Worm (Caenorhabditis elegans) whole organism, late embryonic: Measurements from ENCODE around the gene sto-2.

Source experiments
- C08G9.2 ChIP-seq: sonication (generic microtip); optimal IDR thresholded peaks from 2 replicates; lab custom pipeline; 2016; ENCODE audit warnings: mild to moderate bottlenecking, missing genetic modification characterization, moderate library complexity, missing compliant biosample characterization
- F13H6.1 ChIP-seq: sonication (generic microtip); optimal IDR thresholded peaks from 2 replicates; lab custom pipeline; 2016; ENCODE audit warnings: missing genetic modification characterization, missing compliant biosample characterization
- K02D7.2 ChIP-seq: sonication (generic microtip); optimal IDR thresholded peaks from 2 replicates; lab custom pipeline; 2017; ENCODE audit warnings: mild to moderate bottlenecking, missing genetic modification characterization, missing compliant biosample characterization
- T23F11.4 ChIP-seq: fragments of 200-800 bp; sonication (Bioruptor generic); optimal IDR thresholded peaks from 2 replicates; lab custom pipeline; 2018; ENCODE audit warnings: mild to moderate bottlenecking, missing genetic modification characterization, missing compliant biosample characterization
- Y22D7AL.16 ChIP-seq: sonication (generic microtip); optimal IDR thresholded peaks from 2 replicates; lab custom pipeline; 2016; ENCODE audit warnings: missing genetic modification characterization, missing compliant biosample characterization
- ahr-1 ChIP-seq: sonication (generic microtip); optimal IDR thresholded peaks from 2 replicates; lab custom pipeline; 2016; ENCODE audit warnings: missing genetic modification characterization, missing compliant biosample characterization
- ama-1 ChIP-seq: fragments of 150-350 bp; optimal IDR thresholded peaks from 2 replicates; lab custom pipeline; 2014
- ceh-14 ChIP-seq: sonication (generic microtip); optimal IDR thresholded peaks from 2 replicates; lab custom pipeline; 2016; ENCODE audit warnings: missing genotype, missing genetic modification characterization, missing compliant biosample characterization
- ceh-18 ChIP-seq: sonication (generic microtip); optimal IDR thresholded peaks from 2 replicates; lab custom pipeline; 2016; ENCODE audit warnings: missing genetic modification characterization, missing compliant biosample characterization
- ceh-19 ChIP-seq: fragments of 200-800 bp; sonication (Bioruptor generic); optimal IDR thresholded peaks from 2 replicates; lab custom pipeline; 2018; ENCODE audit warnings: mild to moderate bottlenecking, missing genetic modification characterization, missing compliant biosample characterization
- ceh-22 ChIP-seq: sonication (generic microtip); optimal IDR thresholded peaks from 2 replicates; lab custom pipeline; 2017; ENCODE audit warnings: missing biosample characterization, missing genetic modification characterization
- ceh-34 ChIP-seq: sonication (generic microtip); optimal IDR thresholded peaks from 2 replicates; lab custom pipeline; 2016; ENCODE audit warnings: mild to moderate bottlenecking, missing genetic modification characterization, missing compliant biosample characterization
- ceh-48 ChIP-seq: sonication (generic microtip); optimal IDR thresholded peaks from 2 replicates; lab custom pipeline; 2016; ENCODE audit warnings: missing genetic modification characterization, inconsistent platforms, missing compliant biosample characterization
- ceh-6 ChIP-seq: fragments of 200-800 bp; sonication (Bioruptor generic); optimal IDR thresholded peaks from 2 replicates; lab custom pipeline; 2018; ENCODE audit warnings: mild to moderate bottlenecking, missing genetic modification characterization, missing compliant biosample characterization
- dmd-4 ChIP-seq: sonication (generic microtip); optimal IDR thresholded peaks from 2 replicates; lab custom pipeline; 2016; ENCODE audit warnings: borderline replicate concordance, missing genetic modification characterization, missing compliant biosample characterization
- dve-1 ChIP-seq: sonication (generic microtip); optimal IDR thresholded peaks from 2 replicates; lab custom pipeline; 2017; ENCODE audit warnings: antibody characterized with exemption, mild to moderate bottlenecking, missing genetic modification characterization, missing compliant biosample characterization
- elt-2 ChIP-seq: sonication (generic microtip); optimal IDR thresholded peaks from 2 replicates; lab custom pipeline; 2016; ENCODE audit warnings: missing genetic modification reagents, missing genetic modification characterization, missing compliant biosample characterization
- elt-4 ChIP-seq: sonication (generic microtip); optimal IDR thresholded peaks from 2 replicates; lab custom pipeline; 2016; ENCODE audit warnings: missing genetic modification characterization, missing compliant biosample characterization
- eyg-1 ChIP-seq: sonication (generic microtip); optimal IDR thresholded peaks from 2 replicates; lab custom pipeline; 2016; ENCODE audit warnings: missing genotype, missing genetic modification characterization, missing compliant biosample characterization
- fkh-6 ChIP-seq: sonication (generic microtip); optimal IDR thresholded peaks from 2 replicates; lab custom pipeline; 2016; ENCODE audit warnings: missing genetic modification characterization, missing compliant biosample characterization
- hlh-13 ChIP-seq: fragments of 200-800 bp; sonication (Bioruptor generic); optimal IDR thresholded peaks from 2 replicates; lab custom pipeline; 2018; ENCODE audit warnings: mild to moderate bottlenecking, missing genetic modification characterization, missing compliant biosample characterization
- hlh-15 ChIP-seq: sonication (generic microtip); optimal IDR thresholded peaks from 2 replicates; lab custom pipeline; 2016; ENCODE audit warnings: missing genetic modification characterization, missing compliant biosample characterization
- hlh-30 ChIP-seq: sonication (generic microtip); optimal IDR thresholded peaks from 2 replicates; lab custom pipeline; 2017; ENCODE audit warnings: antibody characterized with exemption, missing genetic modification characterization, missing compliant biosample characterization; ENCODE audit not compliant: insufficient read depth
- hlh-8 ChIP-seq: sonication (generic microtip); optimal IDR thresholded peaks from 2 replicates; lab custom pipeline; 2016; ENCODE audit warnings: missing genotype, missing genetic modification characterization, missing compliant biosample characterization
- lim-6 ChIP-seq: sonication (generic microtip); optimal IDR thresholded peaks from 2 replicates; lab custom pipeline; 2016; ENCODE audit warnings: missing genetic modification characterization, missing compliant biosample characterization
- lin-11 ChIP-seq: fragments of 200-800 bp; sonication (Bioruptor generic); optimal IDR thresholded peaks from 2 replicates; lab custom pipeline; 2018; ENCODE audit warnings: mild to moderate bottlenecking, missing genetic modification characterization, missing compliant biosample characterization
- nfya-1 ChIP-seq: sonication (generic microtip); optimal IDR thresholded peaks from 2 replicates; lab custom pipeline; 2017; ENCODE audit warnings: missing genetic modification characterization, mild to moderate bottlenecking, missing compliant biosample characterization, antibody characterized with exemption, moderate library complexity
- nhr-232 ChIP-seq: sonication (generic microtip); optimal IDR thresholded peaks from 2 replicates; lab custom pipeline; 2016; ENCODE audit warnings: missing genetic modification characterization, missing compliant biosample characterization
- odd-2 ChIP-seq: sonication (generic microtip); optimal IDR thresholded peaks from 2 replicates; lab custom pipeline; 2017; ENCODE audit warnings: antibody characterized with exemption, mild to moderate bottlenecking, missing genetic modification characterization, missing compliant biosample characterization
- pag-3 ChIP-seq: sonication (generic microtip); optimal IDR thresholded peaks from 2 replicates; lab custom pipeline; 2016; ENCODE audit warnings: missing compliant biosample characterization, missing genetic modification characterization, borderline replicate concordance
- pat-9 ChIP-seq: fragments of 200-800 bp; sonication (Bioruptor generic); optimal IDR thresholded peaks from 2 replicates; lab custom pipeline; 2018; ENCODE audit warnings: mild to moderate bottlenecking, missing genetic modification characterization, moderate library complexity, missing compliant biosample characterization
- pha-4 ChIP-seq: fragments of 150-350 bp; optimal IDR thresholded peaks from 2 replicates; lab custom pipeline; 2018; ENCODE audit warnings: missing biosample characterization, missing genetic modification reagents, missing genetic modification characterization
- pqm-1 ChIP-seq: sonication (generic microtip); optimal IDR thresholded peaks from 2 replicates; lab custom pipeline; 2016; ENCODE audit warnings: missing genetic modification characterization, missing compliant biosample characterization
- ref-2 ChIP-seq: sonication (generic microtip); optimal IDR thresholded peaks from 2 replicates; lab custom pipeline; 2016; ENCODE audit warnings: missing genetic modification characterization, missing compliant biosample characterization
- rnt-1 ChIP-seq: sonication (generic microtip); optimal IDR thresholded peaks from 2 replicates; lab custom pipeline; 2016; ENCODE audit warnings: missing genetic modification characterization, missing compliant biosample characterization
- sox-4 ChIP-seq: sonication (generic microtip); optimal IDR thresholded peaks from 2 replicates; lab custom pipeline; 2017; ENCODE audit warnings: mild to moderate bottlenecking, missing genetic modification characterization, inconsistent platforms, missing compliant biosample characterization
- tbx-2 ChIP-seq: sonication (generic microtip); optimal IDR thresholded peaks from 2 replicates; lab custom pipeline; 2016; ENCODE audit warnings: missing genetic modification characterization, missing compliant biosample characterization
- tbx-7 ChIP-seq: sonication (generic microtip); optimal IDR thresholded peaks from 2 replicates; lab custom pipeline; 2016; ENCODE audit warnings: missing genotype, missing genetic modification characterization, missing compliant biosample characterization
- ttx-3 ChIP-seq: sonication (generic microtip); optimal IDR thresholded peaks from 2 replicates; lab custom pipeline; 2016; ENCODE audit warnings: missing genetic modification reagents, missing genetic modification characterization, missing compliant biosample characterization
- unc-3 ChIP-seq, 2 experiments: fragments of 200-800 bp in 1 of 2; sonication (Bioruptor generic) in 1 of 2; sonication (generic microtip) in 1 of 2; conservative IDR thresholded peaks in 1 of 2; optimal IDR thresholded peaks in 1 of 2; 2 replicates each; pipeline versions ENCODE4 v1.3.6 to Lab custom; 2016 to 2022; ENCODE audit warnings: missing compliant biosample characterization in 2 of 2, missing genetic modification characterization in 2 of 2, missing genetic modification reagents in 1 of 2
- unc-42 ChIP-seq: sonication (generic microtip); optimal IDR thresholded peaks from 2 replicates; lab custom pipeline; 2016; ENCODE audit warnings: missing genotype, missing genetic modification characterization, missing compliant biosample characterization
- unc-55 ChIP-seq: sonication (generic microtip); optimal IDR thresholded peaks from 2 replicates; lab custom pipeline; 2017; ENCODE audit warnings: missing biosample characterization, missing genetic modification reagents, missing genetic modification characterization
- zip-5 ChIP-seq: sonication (generic microtip); optimal IDR thresholded peaks from 2 replicates; lab custom pipeline; 2016; ENCODE audit warnings: missing genetic modification characterization, missing compliant biosample characterization
- ztf-16 ChIP-seq: sonication (generic microtip); optimal IDR thresholded peaks from 2 replicates; lab custom pipeline; 2017; ENCODE audit warnings: missing genetic modification characterization, missing compliant biosample characterization

The sto-2 gene

ce11 chrX:5293862-5294261 is 29.3 kb downstream of the sto-2 start:
- no peak for TF ChIP-seq ceh-22 (tag; lab: Kevin White, UChicago)
- TF ChIP-seq, all 69 proteins: peak for 0

- no peak for TF ChIP-seq eyg-1 (tag; lab: Kevin White, UChicago)
- no peak for TF ChIP-seq elt-2 (tag; lab: Kevin White, UChicago)
- TF ChIP-seq hlh-15 (tag; lab: Kevin White, UChicago), result no peak
- no peak for TF ChIP-seq ceh-14 (tag; lab: Kevin White, UChicago)
- no peak for TF ChIP-seq lim-6 (tag; lab: Kevin White, UChicago)
- no peak for TF ChIP-seq F13H6.1
- TF ChIP-seq dve-1 (tag; lab: Kevin White, UChicago), result no peak
- no peak for TF ChIP-seq odd-2 (tag; lab: Kevin White, UChicago)
- no peak for TF ChIP-seq ceh-18 (tag; lab: Kevin White, UChicago)
- no peak for TF ChIP-seq tbx-7
- TF ChIP-seq T23F11.4, result no peak
Observed at ce11 chrX:5289106-5289505, 34.1 kb downstream of the sto-2 start.

- no peak for TF ChIP-seq unc-55 (GFP tag; lab: Kevin White, UChicago)
- TF ChIP-seq zip-5, result no peak
- no peak for TF ChIP-seq nhr-232 (tag; lab: Kevin White, UChicago)
- TF ChIP-seq ttx-3 (tag; lab: Kevin White, UChicago), result no peak
- TF ChIP-seq, all 69 proteins: peak for 0
Observed at ce11 chrX:5283531-5283930, 39.7 kb downstream of the sto-2 start, which contains the start of gene vps-41. Gene vps-41 (plus strand): TSS chrX:5283831.

ce11 chrX:5279674-5280073 is 43.5 kb downstream of the sto-2 start, which contains the start of gene rga-8:
Gene rga-8 (minus strand): TSS chrX:5279774.
- TF ChIP-seq pag-3 (tag; lab: Kevin White, UChicago) (no peak), K02D7.2 (tag; lab: Kevin White, UChicago) (no peak), ceh-22 (tag; lab: Kevin White, UChicago) (no peak), unc-3 (GFP tag; conservative IDR thresholded peaks at IDR 0.05; lab: Robert Waterston, UW) (no peak), unc-3 (tag; optimal IDR thresholded peaks at IDR 0.05; lab: Kevin White, UChicago) (no peak), rnt-1 (tag; lab: Kevin White, UChicago) (no peak), pqm-1 (tag; lab: Kevin White, UChicago) (no peak), ama-1 (lab: Kevin White, UChicago) (no peak), hlh-13 (GFP tag; lab: Kevin White, UChicago) (no peak), pha-4 (tag; lab: Kevin White, UChicago) (no peak), ceh-19 (GFP tag; lab: Kevin White, UChicago) (no peak), nfya-1 (no peak), hlh-30 (no peak), zip-5 (no peak), Y22D7AL.16 (no peak), ceh-48 (tag; lab: Kevin White, UChicago) (no peak), lin-11 (no peak)

ce11 chrX:5279170-5279635 is 44.0 kb downstream of the sto-2 start, which contains the start of gene Y34B4A.2:
Gene Y34B4A.2 (plus strand): TSS chrX:5279497.
- TF ChIP-seq ceh-6 (GFP tag; lab: Kevin White, UChicago) (no peak), ceh-18 (tag; lab: Kevin White, UChicago) (no peak), unc-42 (tag; lab: Kevin White, UChicago) (peak; percentile 61), ceh-34 (tag; lab: Kevin White, UChicago) (no peak), sox-4 (tag; lab: Kevin White, UChicago) (no peak), ttx-3 (tag; lab: Kevin White, UChicago) (no peak), dmd-4 (no peak), C08G9.2 (no peak), tbx-2 (tag; lab: Kevin White, UChicago) (peak; percentile 26), ref-2 (tag; lab: Kevin White, UChicago) (peak; percentile 35), elt-4 (no peak), pag-3 (tag; lab: Kevin White, UChicago) (no peak), ahr-1 (tag; lab: Kevin White, UChicago) (no peak), fkh-6 (no peak), hlh-8 (tag; lab: Kevin White, UChicago) (no peak), ztf-16 (tag; lab: Kevin White, UChicago) (no peak), hlh-30 (peak; percentile 54), elt-2 (tag; lab: Kevin White, UChicago) (peak; percentile 79), pat-9 (tag; lab: Kevin White, UChicago) (no peak)
